Worm (Caenorhabditis elegans) whole organism, young adult: ENCODE results near the gene spsb-1.
A peak's percentile ranks its signal among the peaks of the same experiment; 100 is the strongest.

ENCODE experiments used
- B0019.2 ChIP-seq: fragments of 200-800 bp; sonication (Bioruptor generic); conservative IDR thresholded peaks from 2 replicates; pipeline ENCODE4 v1.3.6; 2022; ENCODE audit warnings: missing genetic modification reagents, missing genetic modification characterization, missing compliant biosample characterization
- B0035.1 ChIP-seq: sonication (generic microtip); optimal IDR thresholded peaks from 2 replicates; lab custom pipeline; 2016; ENCODE audit warnings: missing genetic modification characterization, mild to moderate bottlenecking, missing compliant biosample characterization, missing genotype, missing genetic modification reagents
- B0336.3 ChIP-seq: fragments of 200-800 bp; sonication (Bioruptor generic); IDR thresholded peaks from 2 replicates; pipeline ENCODE4 v1.3.6; 2022; ENCODE audit warnings: missing genetic modification characterization, missing compliant biosample characterization
- F22D6.2 ChIP-seq: sonication (generic microtip); optimal IDR thresholded peaks from 2 replicates; lab custom pipeline; 2016; ENCODE audit warnings: mild to moderate bottlenecking, missing genetic modification characterization, missing compliant biosample characterization
- F49E8.2 ChIP-seq: sonication (generic microtip); optimal IDR thresholded peaks from 3 replicates; lab custom pipeline; 2017; ENCODE audit warnings: missing genetic modification characterization, mild to moderate bottlenecking, missing compliant biosample characterization, antibody characterized with exemption, moderate library complexity; ENCODE audit not compliant: insufficient read depth
- T07F8.4 ChIP-seq: sonication (generic microtip); optimal IDR thresholded peaks from 2 replicates; lab custom pipeline; 2016; ENCODE audit warnings: mild to moderate bottlenecking, missing genetic modification characterization, moderate library complexity, missing compliant biosample characterization
- T26A5.8 ChIP-seq: sonication (generic microtip); optimal IDR thresholded peaks from 2 replicates; lab custom pipeline; 2016; ENCODE audit warnings: missing genetic modification characterization, missing compliant biosample characterization
- Y67H2A.10 ChIP-seq: fragments of 200-800 bp; sonication (Bioruptor generic); conservative IDR thresholded peaks from 2 replicates; pipeline ENCODE4 v1.3.6; 2022; ENCODE audit warnings: missing genetic modification reagents, missing genetic modification characterization, missing compliant biosample characterization
- ZK185.1 ChIP-seq: sonication (generic microtip); optimal IDR thresholded peaks from 2 replicates; lab custom pipeline; 2016; ENCODE audit warnings: mild to moderate bottlenecking, missing genetic modification characterization, missing compliant biosample characterization; ENCODE audit not compliant: poor library complexity, severe bottlenecking
- aptf-3 ChIP-seq: fragments of 200-800 bp; sonication (Bioruptor generic); IDR thresholded peaks from 2 replicates; pipeline ENCODE4 v1.3.6; 2022; ENCODE audit warnings: missing genetic modification characterization, missing compliant biosample characterization
- atf-7 ChIP-seq: sonication (generic microtip); optimal IDR thresholded peaks from 2 replicates; lab custom pipeline; 2017; ENCODE audit warnings: mild to moderate bottlenecking, missing genetic modification characterization, missing compliant biosample characterization
- bed-2 ChIP-seq: fragments of 200-800 bp; sonication (Bioruptor generic); IDR thresholded peaks from 2 replicates; pipeline ENCODE4 v1.3.6; 2022; ENCODE audit warnings: missing genetic modification reagents, missing genetic modification characterization, missing compliant biosample characterization
- ceh-58 ChIP-seq: fragments of 200-800 bp; sonication (Bioruptor generic); IDR thresholded peaks from 2 replicates; pipeline ENCODE4 v1.3.6; 2022; ENCODE audit warnings: missing genetic modification characterization, missing compliant biosample characterization
- ceh-91 ChIP-seq: fragments of 200-800 bp; sonication (Bioruptor generic); IDR thresholded peaks from 2 replicates; pipeline ENCODE4 v1.3.6; 2022; ENCODE audit warnings: missing genetic modification reagents, missing genetic modification characterization, missing compliant biosample characterization
- chd-7 ChIP-seq: sonication (generic microtip); optimal IDR thresholded peaks from 2 replicates; lab custom pipeline; 2016; ENCODE audit warnings: mild to moderate bottlenecking, missing genetic modification characterization, moderate library complexity, missing compliant biosample characterization
- efl-1 ChIP-seq: fragments of 150-350 bp; optimal IDR thresholded peaks from 2 replicates; lab custom pipeline; 2014; ENCODE audit warnings: missing biosample characterization, missing genetic modification reagents, missing genetic modification characterization
- egl-44 ChIP-seq: fragments of 200-800 bp; sonication (Bioruptor generic); IDR thresholded peaks from 2 replicates; pipeline ENCODE4 v1.3.6; 2022; ENCODE audit warnings: missing genetic modification reagents, missing genetic modification characterization, missing compliant biosample characterization
- fkh-3 ChIP-seq: sonication (generic microtip); optimal IDR thresholded peaks from 2 replicates; lab custom pipeline; 2016; ENCODE audit warnings: mild to moderate bottlenecking, missing genetic modification characterization, missing compliant biosample characterization
- hmg-1.2 ChIP-seq: fragments of 200-800 bp; sonication (Bioruptor generic); IDR thresholded peaks from 2 replicates; pipeline ENCODE4 v1.3.6; 2022; ENCODE audit warnings: missing genetic modification reagents, missing genetic modification characterization, missing compliant biosample characterization
- hsf-1 ChIP-seq: fragments of 200-800 bp; sonication (Bioruptor generic); IDR thresholded peaks from 2 replicates; pipeline ENCODE4 v1.3.6; 2022; ENCODE audit warnings: missing genetic modification reagents, missing genetic modification characterization, missing compliant biosample characterization
- lag-1 ChIP-seq: fragments of 200-800 bp; sonication (Bioruptor generic); IDR thresholded peaks from 2 replicates; pipeline ENCODE4 v1.3.6; 2022; ENCODE audit warnings: missing genetic modification reagents, missing genetic modification characterization, missing compliant biosample characterization
- lin-26 ChIP-seq: fragments of 200-800 bp; sonication (Bioruptor generic); IDR thresholded peaks from 2 replicates; pipeline ENCODE4 v1.3.6; 2022; ENCODE audit warnings: missing genetic modification reagents, missing genetic modification characterization, missing compliant biosample characterization
- lin-54 ChIP-seq: fragments of 200-800 bp; sonication (Bioruptor generic); optimal IDR thresholded peaks from 2 replicates; lab custom pipeline; 2018; ENCODE audit warnings: mild to moderate bottlenecking, missing genetic modification characterization, missing compliant biosample characterization
- lir-1 ChIP-seq: fragments of 200-800 bp; sonication (Bioruptor generic); conservative IDR thresholded peaks from 2 replicates; pipeline ENCODE4 v1.3.6; 2022; ENCODE audit warnings: missing genetic modification reagents, missing genetic modification characterization, missing compliant biosample characterization
- madf-10 ChIP-seq: sonication (generic microtip); optimal IDR thresholded peaks from 2 replicates; lab custom pipeline; 2016; ENCODE audit warnings: mild to moderate bottlenecking, missing genetic modification characterization, missing compliant biosample characterization
- madf-6 ChIP-seq: fragments of 200-800 bp; sonication (Bioruptor generic); IDR thresholded peaks from 2 replicates; pipeline ENCODE4 v1.3.6; 2022; ENCODE audit warnings: missing genetic modification reagents, missing genetic modification characterization, missing compliant biosample characterization
- mcd-1 ChIP-seq: fragments of 200-800 bp; sonication (Bioruptor generic); IDR thresholded peaks from 2 replicates; pipeline ENCODE4 v1.3.6; 2022; ENCODE audit warnings: missing genetic modification reagents, missing genetic modification characterization, missing compliant biosample characterization
- mes-4 ChIP-seq: sonication (generic microtip); optimal IDR thresholded peaks from 2 replicates; lab custom pipeline; 2016; ENCODE audit warnings: missing genotype, missing genetic modification characterization, missing compliant biosample characterization
- nfya-2 ChIP-seq: fragments of 200-800 bp; sonication (Bioruptor generic); IDR thresholded peaks from 2 replicates; pipeline ENCODE4 v1.3.6; 2022; ENCODE audit warnings: missing genetic modification reagents, missing genetic modification characterization, missing compliant biosample characterization
- nfyb-1 ChIP-seq: fragments of 200-800 bp; sonication (Bioruptor generic); IDR thresholded peaks from 2 replicates; pipeline ENCODE4 v1.3.6; 2022; ENCODE audit warnings: missing genetic modification reagents, missing genetic modification characterization, missing compliant biosample characterization
- nhr-179 ChIP-seq: sonication (generic microtip); optimal IDR thresholded peaks from 2 replicates; lab custom pipeline; 2016; ENCODE audit warnings: mild to moderate bottlenecking, missing genetic modification characterization, missing compliant biosample characterization
- nhr-80 ChIP-seq: sonication (generic microtip); optimal IDR thresholded peaks from 2 replicates; lab custom pipeline; 2016; ENCODE audit warnings: missing genetic modification characterization, missing compliant biosample characterization
- rcor-1 ChIP-seq: fragments of 200-800 bp; sonication (Bioruptor generic); IDR thresholded peaks from 2 replicates; pipeline ENCODE4 v1.3.6; 2022; ENCODE audit warnings: missing genetic modification reagents, missing genetic modification characterization, missing compliant biosample characterization
- rec-8 ChIP-seq, 2 experiments: sonication (generic microtip); optimal IDR thresholded peaks; 2 replicates each; lab custom pipeline; 2016; ENCODE audit warnings: mild to moderate bottlenecking in 2 of 2, missing genetic modification characterization in 2 of 2, missing genetic modification reagents in 2 of 2, missing genotype in 2 of 2, missing biosample characterization in 1 of 2, missing compliant biosample characterization in 1 of 2, moderate library complexity in 1 of 2
- sea-2 ChIP-seq: fragments of 200-800 bp; sonication (Bioruptor generic); IDR thresholded peaks from 2 replicates; pipeline ENCODE4 v1.3.6; 2022; ENCODE audit warnings: missing genetic modification characterization, missing compliant biosample characterization
- snpc-4 ChIP-seq, 5 experiments: fragments of 150-350 bp in 1 of 5; sonication (generic microtip) in 4 of 5; optimal IDR thresholded peaks; 2 replicates each; lab custom pipeline; 2014 to 2018; ENCODE audit warnings: missing genetic modification characterization in 5 of 5, missing biosample characterization in 3 of 5, antibody characterized with exemption in 2 of 5, mild to moderate bottlenecking in 2 of 5, missing compliant biosample characterization in 2 of 5, missing genotype in 2 of 5, moderate library complexity in 2 of 5, missing genetic modification reagents in 1 of 5
- somi-1 ChIP-seq: fragments of 200-800 bp; sonication (Bioruptor generic); optimal IDR thresholded peaks from 2 replicates; lab custom pipeline; 2018; ENCODE audit warnings: mild to moderate bottlenecking, missing genetic modification characterization, missing compliant biosample characterization
- unc-62 ChIP-seq: fragments of 150-350 bp; optimal IDR thresholded peaks from 2 replicates; lab custom pipeline; 2014; ENCODE audit warnings: missing biosample characterization, missing genetic modification reagents, missing genetic modification characterization
- zfh-2 ChIP-seq: fragments of 200-800 bp; sonication (Bioruptor generic); conservative IDR thresholded peaks from 2 replicates; pipeline ENCODE4 v1.3.6; 2022; ENCODE audit warnings: missing genetic modification reagents, missing genetic modification characterization, missing compliant biosample characterization
- zim-3 ChIP-seq: sonication (generic microtip); optimal IDR thresholded peaks from 2 replicates; lab custom pipeline; 2017; ENCODE audit warnings: mild to moderate bottlenecking, missing genetic modification characterization, moderate library complexity, missing compliant biosample characterization
- ztf-18 ChIP-seq: sonication (generic microtip); optimal IDR thresholded peaks from 2 replicates; lab custom pipeline; 2016; ENCODE audit warnings: missing genotype, mild to moderate bottlenecking, missing genetic modification characterization, missing compliant biosample characterization
- ztf-6 ChIP-seq: fragments of 200-800 bp; sonication (Bioruptor generic); IDR thresholded peaks from 2 replicates; pipeline ENCODE4 v1.3.6; 2022; ENCODE audit warnings: missing genetic modification reagents, missing genetic modification characterization, missing compliant biosample characterization

The spsb-1 gene

ce11 chrII:15258668-15259067 lies 62.1 kb downstream of the spsb-1 start:
- TF ChIP-seq zfh-2: peak; percentile 57
- peak; percentile 50; the same call in 1 of the 2 replicates for TF ChIP-seq hmg-1.2 (GFP tag; lab: Robert Waterston, UW)
- TF ChIP-seq nhr-80: peak; percentile 36
- TF ChIP-seq somi-1 (GFP tag; lab: Kevin White, UChicago): no peak
- TF ChIP-seq, all 124 proteins: peak for 3

- TF ChIP-seq nfya-2 (no peak), rec-8 (tag; optimal IDR thresholded peaks at IDR 0.05; lab: Kevin White, UChicago) (no peak), mcd-1 (GFP tag; lab: Robert Waterston, UW) (0 out of 2 replicates have a peak, but pooled peaks have one; percentile 12), unc-62 (no peak)
- TF ChIP-seq, all 124 proteins: peak for 1
Measured at ce11 chrII:15260551-15260950, 64.0 kb downstream of the spsb-1 start.

ce11 chrII:15261082-15261481 lies 64.5 kb downstream of the spsb-1 start:
- TF ChIP-seq hsf-1 (GFP tag; lab: Robert Waterston, UW): peak; percentile 23; the same call in 1 of the 2 replicates
- TF ChIP-seq T26A5.8 (tag; lab: Kevin White, UChicago): no peak
- TF ChIP-seq B0336.3 (GFP tag; lab: Robert Waterston, UW): no peak
- TF ChIP-seq lin-26: 0 out of 2 replicates have a peak, but pooled peaks have one; percentile 36
- no peak for TF ChIP-seq ceh-91 (GFP tag; lab: Robert Waterston, UW)
- TF ChIP-seq fkh-3 (tag; lab: Kevin White, UChicago): no peak
- 0 out of 2 replicates have a peak, but pooled peaks have one; percentile 8 for TF ChIP-seq aptf-3
- TF ChIP-seq, all 124 proteins: peak for 3

DNA sequence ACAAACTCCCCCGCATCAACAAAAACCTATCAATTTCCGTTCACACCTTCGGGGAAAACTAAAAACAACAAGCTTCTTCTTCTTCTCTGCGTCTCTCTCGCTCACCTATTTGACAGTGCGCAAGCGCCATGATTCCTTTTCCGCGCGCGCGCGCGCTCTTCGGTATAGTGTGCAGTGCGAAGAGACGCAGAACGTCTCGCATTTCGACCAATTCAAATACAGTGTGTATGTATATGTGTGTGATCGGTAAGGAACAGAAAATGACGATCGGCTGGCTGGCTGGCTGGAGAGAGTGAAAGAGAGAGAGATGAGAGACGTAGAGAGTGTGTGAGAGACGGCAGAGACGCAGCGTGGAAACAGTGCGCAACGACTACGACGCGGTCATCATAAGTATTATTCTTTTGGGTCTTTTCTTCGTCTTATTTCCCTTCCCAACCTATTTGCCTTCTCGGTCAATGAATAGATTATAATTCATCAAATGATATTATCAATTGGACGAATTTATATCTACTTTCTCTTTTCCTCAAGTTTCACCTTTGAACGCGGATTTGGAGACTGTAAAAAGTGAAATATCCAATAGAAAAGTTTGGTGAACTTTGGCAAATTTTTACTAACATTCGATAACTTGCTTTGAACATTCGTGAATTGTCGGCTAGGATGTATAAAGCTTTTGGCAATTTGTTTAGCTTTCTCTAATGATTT lies 66.7 kb downstream of the spsb-1 start:
- TF ChIP-seq zfh-2 (peak; percentile 91), lir-1 (GFP tag; lab: Robert Waterston, UW) (no peak), nfyb-1 (GFP tag; lab: Robert Waterston, UW) (peak; percentile 66; the same call in 1 of the 2 replicates), madf-10 (no peak), ceh-58 (GFP tag; lab: Robert Waterston, UW) (no peak), madf-6 (GFP tag; lab: Robert Waterston, UW) (peak; percentile 70), T07F8.4 (tag; lab: Kevin White, UChicago) (no peak), rcor-1 (GFP tag; lab: Robert Waterston, UW) (no peak), Y67H2A.10 (GFP tag; lab: Robert Waterston, UW) (no peak), sea-2 (GFP tag; lab: Robert Waterston, UW) (no peak), efl-1 (peak; percentile 75), B0019.2 (GFP tag; lab: Robert Waterston, UW) (no peak), ZK185.1 (tag; lab: Kevin White, UChicago) (no peak), B0035.1 (tag; lab: Kevin White, UChicago) (peak; percentile 0), ztf-18 (tag; lab: Kevin White, UChicago) (peak; percentile 16), F22D6.2 (tag; lab: Kevin White, UChicago) (no peak), chd-7 (tag; lab: Kevin White, UChicago) (peak; percentile 31), snpc-4 (GFP tag; optimal IDR thresholded peaks at IDR 0.05; lab: Kevin White, UChicago) (no peak), snpc-4 (tag; optimal IDR thresholded peaks at IDR 0.05; lab: Kevin White, UChicago) (peak in 2 of 4 experiments; percentile 36 to 40), mes-4 (tag; lab: Kevin White, UChicago) (no peak), nhr-80 (peak; percentile 88), zim-3 (tag; lab: Kevin White, UChicago) (no peak), egl-44 (no peak), lag-1 (GFP tag; lab: Robert Waterston, UW) (no peak), atf-7 (tag; lab: Kevin White, UChicago) (peak; percentile 37), lin-54 (peak; percentile 44), nhr-179 (no peak), bed-2 (GFP tag; lab: Robert Waterston, UW) (no peak), F49E8.2 (tag; lab: Kevin White, UChicago) (no peak), ztf-6 (no peak)
